Worm (Caenorhabditis elegans): ENCODE measurements around the gene lge-1.

lge-1 gene

DNA sequence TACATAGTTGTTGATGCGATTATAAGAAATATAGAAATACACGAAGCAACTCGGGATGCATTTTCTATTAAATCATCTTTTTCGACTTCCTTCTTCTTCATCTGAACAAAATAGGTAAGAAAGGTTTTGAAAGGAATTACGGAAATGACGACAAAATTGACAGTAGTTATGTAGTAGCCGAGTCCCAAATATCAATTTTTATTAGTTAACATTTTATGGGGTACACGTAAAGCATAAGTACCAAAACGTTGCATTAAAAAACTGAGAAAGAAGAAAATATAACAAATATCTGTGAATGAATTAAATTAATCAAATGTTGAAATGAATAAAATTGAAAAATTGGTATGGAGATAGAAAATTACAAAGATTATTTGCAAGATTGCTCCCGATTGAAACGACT lies 35.4 kb downstream of the lge-1 start, which contains the start of gene col-177:
Gene col-177, minus strand, starts transcription at position 101 of the 400 bp plus-strand sequence.
- TF ChIP-seq ceh-82 (tag; optimal IDR thresholded peaks at IDR 0.05) = no peak
- no peak for TF ChIP-seq alr-1 (tag; optimal IDR thresholded peaks at IDR 0.05)
- TF ChIP-seq unc-55 (GFP tag; optimal IDR thresholded peaks at IDR 0.05) = no peak
- TF ChIP-seq mbf-1 (tag; optimal IDR thresholded peaks at IDR 0.05) = no peak
- no peak for TF ChIP-seq ceh-16 (tag; optimal IDR thresholded peaks at IDR 0.05)

DNA sequence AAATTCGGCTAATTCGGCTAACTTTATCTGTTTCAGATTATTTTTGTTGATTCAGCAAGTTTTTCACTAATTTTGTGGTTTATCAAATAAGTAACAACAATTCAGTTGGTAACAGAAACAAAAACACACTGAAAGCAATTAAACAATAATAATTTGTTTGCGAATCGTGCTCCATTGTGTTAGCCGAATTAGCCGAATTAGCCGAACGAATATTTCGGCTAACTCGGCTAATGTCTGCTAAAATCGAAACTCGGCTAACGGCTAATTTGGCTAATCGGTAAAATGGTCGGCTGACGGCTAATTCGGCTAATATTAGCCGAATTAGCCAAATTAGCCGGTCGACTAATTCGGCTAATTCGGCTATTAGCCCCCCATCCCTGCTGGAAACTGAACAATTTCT lies 37.4 kb downstream of the lge-1 start:
- no peak for TF ChIP-seq ztf-11 (tag; optimal IDR thresholded peaks at IDR 0.05)
- no peak for TF ChIP-seq C34F6.9 (tag; optimal IDR thresholded peaks at IDR 0.05)
- TF ChIP-seq ztf-1 (GFP tag; conservative IDR thresholded peaks at IDR 0.05) = no peak
- TF ChIP-seq nhr-11 (tag; optimal IDR thresholded peaks at IDR 0.05) = no peak

DNA sequence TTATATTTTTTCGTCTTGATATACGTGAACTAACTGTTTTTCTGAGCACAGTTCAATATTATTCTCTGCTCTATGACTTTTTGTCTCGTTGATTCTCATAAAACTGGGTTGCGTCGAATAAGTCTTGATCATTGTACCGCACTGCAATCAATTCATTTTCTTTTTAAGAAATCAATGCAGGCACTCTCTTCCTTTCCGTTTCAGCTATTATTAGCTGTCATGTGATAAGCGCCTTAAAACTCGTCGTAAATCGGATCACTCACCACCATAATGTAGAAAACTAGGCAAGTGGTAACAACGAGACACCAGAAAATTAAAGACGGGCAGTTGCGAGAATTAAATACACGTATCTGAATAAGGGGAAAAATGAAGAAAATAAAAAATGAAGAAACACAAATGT lies 41.0 kb downstream of the lge-1 start:
- TF ChIP-seq lin-39 (tag; optimal IDR thresholded peaks at IDR 0.05) = no peak
- TF ChIP-seq gmeb-1 (tag; optimal IDR thresholded peaks at IDR 0.05) = peak; percentile 3
- no peak for TF ChIP-seq F13H6.1 (tag; optimal IDR thresholded peaks at IDR 0.05)
- TF ChIP-seq lsy-2 (tag; optimal IDR thresholded peaks at IDR 0.05) = no peak
- peak; percentile 23 for TF ChIP-seq crh-2 (tag; optimal IDR thresholded peaks at IDR 0.05)
- no peak for TF ChIP-seq egl-27 (tag; optimal IDR thresholded peaks at IDR 0.05)
- TF ChIP-seq nhr-11 (tag; optimal IDR thresholded peaks at IDR 0.05) = no peak
- TF ChIP-seq nhr-23 (tag; optimal IDR thresholded peaks at IDR 0.05) = no peak
- TF ChIP-seq peb-1 (tag; optimal IDR thresholded peaks at IDR 0.05) = no peak
- TF ChIP-seq C34F6.9 (tag; optimal IDR thresholded peaks at IDR 0.05) = no peak
- TF ChIP-seq unc-55 (GFP tag; optimal IDR thresholded peaks at IDR 0.05) = no peak
- TF ChIP-seq ceh-82 (tag; optimal IDR thresholded peaks at IDR 0.05) = no peak
- TF ChIP-seq fos-1 (tag; optimal IDR thresholded peaks at IDR 0.05) = peak; percentile 75
- TF ChIP-seq sma-3 (GFP tag; optimal IDR thresholded peaks at IDR 0.05) = no peak
- TF ChIP-seq ceh-16 (tag; optimal IDR thresholded peaks at IDR 0.05) = no peak
- TF ChIP-seq ztf-1 (GFP tag; conservative IDR thresholded peaks at IDR 0.05) = no peak
- TF ChIP-seq mab-5 (tag; optimal IDR thresholded peaks at IDR 0.05) = no peak
- TF ChIP-seq sma-9 (GFP tag; optimal IDR thresholded peaks at IDR 0.05) = peak; percentile 0
- TF ChIP-seq sma-9 (tag; optimal IDR thresholded peaks at IDR 0.05) = no peak

DNA sequence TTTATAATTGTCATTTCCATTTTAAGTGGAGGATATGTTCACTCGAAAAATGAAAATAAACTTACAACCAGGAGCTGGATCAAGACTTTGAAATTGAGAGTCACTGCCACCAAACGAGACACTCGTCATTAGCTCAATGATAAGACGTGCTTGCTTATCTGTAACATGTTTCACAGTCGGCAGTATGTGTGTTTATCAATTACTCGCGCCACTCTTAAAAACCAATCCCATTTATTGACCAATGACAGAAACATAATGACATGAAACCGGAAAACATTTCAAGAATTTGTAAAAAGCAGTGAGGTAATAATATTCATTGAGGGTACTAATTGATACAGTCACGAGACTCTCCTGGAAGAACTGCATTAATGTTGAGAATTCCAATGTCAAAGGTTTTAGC lies 41.7 kb downstream of the lge-1 start, which contains the start of gene del-5:
Gene del-5, minus strand, starts transcription at position 130 of the 400 bp plus-strand sequence.
- TF ChIP-seq aly-2 (tag; optimal IDR thresholded peaks at IDR 0.05) (no peak), ama-1 (optimal IDR thresholded peaks at IDR 0.05) (no peak), ztf-4 (tag; optimal IDR thresholded peaks at IDR 0.05) (no peak), mab-5 (tag; optimal IDR thresholded peaks at IDR 0.05) (no peak), R02D3.7 (tag; optimal IDR thresholded peaks at IDR 0.05) (no peak), ztf-1 (GFP tag; conservative IDR thresholded peaks at IDR 0.05) (no peak), C34F6.9 (tag; optimal IDR thresholded peaks at IDR 0.05) (no peak), nhr-23 (tag; optimal IDR thresholded peaks at IDR 0.05) (no peak), blmp-1 (tag; optimal IDR thresholded peaks at IDR 0.05; ENCODE audit: insufficient read depth) (no peak), lin-39 (tag; optimal IDR thresholded peaks at IDR 0.05) (no peak), unc-62 (GFP tag; optimal IDR thresholded peaks at IDR 0.05) (no peak), peb-1 (tag; optimal IDR thresholded peaks at IDR 0.05) (no peak), F13H6.1 (tag; optimal IDR thresholded peaks at IDR 0.05) (peak; percentile 15), dmd-4 (tag; optimal IDR thresholded peaks at IDR 0.05) (no peak), nhr-21 (tag; optimal IDR thresholded peaks at IDR 0.05) (no peak), ZK546.5 (tag; optimal IDR thresholded peaks at IDR 0.05) (no peak), gmeb-1 (tag; optimal IDR thresholded peaks at IDR 0.05) (no peak), alr-1 (tag; optimal IDR thresholded peaks at IDR 0.05) (no peak), lin-13 (GFP tag; optimal IDR thresholded peaks at IDR 0.05) (no peak), nhr-25 (tag; optimal IDR thresholded peaks at IDR 0.05) (no peak), elt-3 (tag; optimal IDR thresholded peaks at IDR 0.05) (no peak), unc-55 (GFP tag; optimal IDR thresholded peaks at IDR 0.05) (no peak), nhr-129 (tag; optimal IDR thresholded peaks at IDR 0.05) (no peak), lin-11 (tag; optimal IDR thresholded peaks at IDR 0.05) (no peak), ztf-11 (tag; optimal IDR thresholded peaks at IDR 0.05) (no peak), elt-1 (tag; optimal IDR thresholded peaks at IDR 0.05) (no peak), mdl-1 (tag; optimal IDR thresholded peaks at IDR 0.05) (no peak), nhr-6 (tag; optimal IDR thresholded peaks at IDR 0.05) (no peak), sma-9 (GFP tag; optimal IDR thresholded peaks at IDR 0.05) (peak; percentile 37), sma-9 (tag; optimal IDR thresholded peaks at IDR 0.05) (no peak), unc-39 (tag; optimal IDR thresholded peaks at IDR 0.05) (no peak), egl-27 (tag; optimal IDR thresholded peaks at IDR 0.05) (no peak), fos-1 (tag; optimal IDR thresholded peaks at IDR 0.05) (peak; percentile 90), lsy-2 (tag; optimal IDR thresholded peaks at IDR 0.05) (no peak), nhr-237 (tag; optimal IDR thresholded peaks at IDR 0.05) (no peak), sma-3 (GFP tag; optimal IDR thresholded peaks at IDR 0.05) (peak; percentile 4), sem-4 (tag; optimal IDR thresholded peaks at IDR 0.05) (no peak)

Measured in whole organism, L2 larva.